Worm (Caenorhabditis elegans): ENCODE measurements around the gene srx-97.

Gene srx-97

DNA sequence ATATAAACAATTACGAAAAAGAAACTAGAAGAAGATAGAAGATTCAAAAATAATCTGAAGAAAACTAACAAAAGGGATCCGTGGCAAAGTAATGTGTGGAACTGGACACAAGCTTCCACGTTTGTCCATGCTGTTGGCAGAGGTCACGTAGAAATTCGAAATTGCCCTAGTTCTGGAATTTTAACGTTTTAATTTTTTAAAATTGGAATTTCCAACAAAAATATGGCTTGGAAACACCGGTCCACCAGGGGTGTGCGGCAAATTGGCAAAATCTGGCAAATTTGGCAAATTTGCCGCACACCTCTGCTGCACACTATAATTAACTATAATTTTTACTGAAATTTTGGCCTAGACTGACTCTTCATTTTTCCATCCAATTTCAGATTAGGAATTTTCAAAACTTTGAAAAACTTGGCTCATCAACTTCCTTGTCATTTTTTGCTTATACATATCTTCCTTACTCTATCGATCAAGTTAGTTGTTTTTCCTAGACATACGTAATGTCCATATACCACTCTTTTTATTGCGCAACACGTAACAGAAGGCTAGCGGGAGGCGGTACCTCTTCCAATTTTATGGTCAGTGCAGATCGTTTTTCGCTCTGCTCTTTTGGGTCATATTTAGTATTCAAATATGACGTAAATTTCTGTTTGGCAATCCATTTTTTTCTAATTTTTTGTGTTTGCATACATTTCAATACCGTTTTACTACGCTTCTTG, 12.3 kb upstream of the srx-97 start, which contains the start of gene F19B10.10:
Gene F19B10.10, minus strand, starts transcription at position 51 of the 719 bp plus-strand sequence.
- no peak for TF ChIP-seq unc-86 (tag; optimal IDR thresholded peaks at IDR 0.05)
- no peak for TF ChIP-seq elt-3 (tag; optimal IDR thresholded peaks at IDR 0.05)
- TF ChIP-seq nhr-77 (tag; optimal IDR thresholded peaks at IDR 0.05) = no peak
- no peak for TF ChIP-seq pax-3 (tag; optimal IDR thresholded peaks at IDR 0.05)
- no peak for TF ChIP-seq sox-4 (tag; optimal IDR thresholded peaks at IDR 0.05)
- TF ChIP-seq elt-2 (tag; optimal IDR thresholded peaks at IDR 0.05) = no peak
- TF ChIP-seq lin-39 (tag; optimal IDR thresholded peaks at IDR 0.05) = no peak
- no peak for TF ChIP-seq hlh-17 (GFP tag; optimal IDR thresholded peaks at IDR 0.05; ENCODE audit: borderline replicate concordance)
- no peak for TF ChIP-seq ets-5 (GFP tag; IDR thresholded peaks at IDR 0.05)
- no peak for TF ChIP-seq sptf-1 (tag; optimal IDR thresholded peaks at IDR 0.05)
- no peak for TF ChIP-seq nhr-90 (tag; optimal IDR thresholded peaks at IDR 0.05; ENCODE audit: poor library complexity)
- no peak for TF ChIP-seq hlh-4 (tag; optimal IDR thresholded peaks at IDR 0.05)
- no peak for TF ChIP-seq nhr-12 (tag; optimal IDR thresholded peaks at IDR 0.05)

DNA sequence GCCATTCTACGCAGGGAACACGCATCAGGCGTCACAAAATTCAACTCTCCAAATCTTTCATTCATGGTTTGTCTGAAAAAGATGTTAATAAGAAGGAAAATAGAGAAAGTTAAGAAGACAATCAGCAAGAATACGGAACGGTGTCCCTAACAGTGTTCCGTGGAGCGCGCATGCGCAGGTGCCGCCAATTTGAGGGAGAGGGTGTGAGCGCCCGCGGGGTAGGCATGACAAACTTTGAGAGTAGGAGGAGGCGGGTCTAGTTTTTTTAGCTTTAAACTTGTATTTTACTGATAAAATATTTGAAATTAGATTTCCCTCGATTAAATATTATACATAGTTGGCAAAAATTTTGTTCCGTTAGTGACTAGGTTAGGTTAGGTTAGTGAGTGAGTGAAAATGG, 11.2 kb upstream of the srx-97 start:
- no peak for TF ChIP-seq nhr-85 (tag)
- no peak for TF ChIP-seq nhr-47 (tag; optimal IDR thresholded peaks at IDR 0.05)

DNA sequence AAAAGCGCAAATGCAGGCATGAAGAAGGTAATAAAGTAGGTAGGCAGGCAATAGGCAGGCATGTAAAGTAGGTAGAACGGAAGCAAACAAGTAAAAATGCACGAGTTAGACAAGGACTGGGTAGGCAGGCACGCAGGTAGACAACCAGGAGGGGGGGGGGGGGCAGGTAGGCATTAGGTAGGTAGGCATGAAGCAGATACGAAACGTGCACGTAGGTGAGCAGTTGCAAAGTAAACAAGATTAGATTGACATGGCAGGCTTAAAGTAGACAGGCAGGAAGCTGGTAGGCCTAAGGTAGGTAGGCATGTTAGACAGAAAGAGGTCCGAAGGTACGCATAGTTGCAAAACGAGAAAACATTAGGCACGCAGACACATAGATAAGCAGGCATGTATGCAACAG, 9.8 kb upstream of the srx-97 start:
- TF ChIP-seq dsc-1 (tag; optimal IDR thresholded peaks at IDR 0.05) = no peak
- no peak for TF ChIP-seq unc-98 (GFP tag; IDR thresholded peaks at IDR 0.05)
- TF ChIP-seq xbp-1 (tag; optimal IDR thresholded peaks at IDR 0.05) = no peak
- no peak for TF ChIP-seq ets-5 (GFP tag; IDR thresholded peaks at IDR 0.05)
- TF ChIP-seq aha-1 (tag; optimal IDR thresholded peaks at IDR 0.05) = no peak
- no peak for TF ChIP-seq pax-3 (tag; optimal IDR thresholded peaks at IDR 0.05)

DNA sequence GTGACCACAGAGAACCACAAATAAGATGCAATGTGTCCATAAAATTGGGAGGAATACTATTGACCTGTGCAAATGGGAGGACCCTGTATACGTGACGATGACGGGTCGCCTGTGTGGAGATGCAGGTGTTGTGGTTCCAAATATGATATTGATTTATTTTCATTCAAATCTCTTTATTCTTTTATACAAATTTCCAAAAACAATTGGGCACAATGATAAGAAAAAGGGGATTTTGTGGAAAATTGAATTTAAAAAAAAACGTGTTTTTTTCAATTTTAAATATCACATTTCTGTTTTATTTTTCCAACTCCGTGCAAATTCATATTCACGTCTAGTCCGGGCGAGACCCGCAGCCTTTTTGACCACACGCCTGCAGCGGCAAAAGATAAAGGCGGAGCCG, 6.0 kb upstream of the srx-97 start, which contains the start of gene F19B10.2:
Gene F19B10.2, plus strand, starts transcription at position 301 of the 400 bp plus-strand sequence.
- TF ChIP-seq unc-30 (tag; optimal IDR thresholded peaks at IDR 0.05) (no peak), snpc-4 (tag; optimal IDR thresholded peaks at IDR 0.05) (no peak), efl-3 (GFP tag; optimal IDR thresholded peaks at IDR 0.05) (no peak), jun-1 (tag; optimal IDR thresholded peaks at IDR 0.05) (no peak), nhr-84 (tag; optimal IDR thresholded peaks at IDR 0.05) (no peak), C34B4.2 (tag; optimal IDR thresholded peaks at IDR 0.05) (no peak), mdl-1 (tag; optimal IDR thresholded peaks at IDR 0.05) (no peak)

DNA sequence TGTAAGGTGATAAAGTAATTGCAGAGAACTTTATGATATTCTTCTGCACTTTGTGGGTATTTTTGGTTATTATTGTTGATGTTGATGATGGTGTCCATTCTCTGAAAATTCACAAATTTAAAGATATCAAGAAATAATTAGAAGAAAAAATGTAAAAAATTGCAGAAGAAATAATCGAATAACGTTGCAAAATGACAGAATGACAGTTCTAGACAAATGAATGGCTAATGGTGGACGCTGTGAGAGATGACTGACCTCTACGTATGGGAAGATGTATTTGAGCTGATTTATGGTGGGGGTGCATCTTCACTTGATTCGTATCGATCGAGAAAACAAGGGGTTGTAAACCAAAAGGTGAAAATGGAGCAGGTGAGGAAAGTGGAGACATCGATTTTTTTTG, 4.3 kb upstream of the srx-97 start, which contains the start of gene sea-1:
Gene sea-1, minus strand, starts transcription at position 101 of the 400 bp plus-strand sequence.
- no peak for TF ChIP-seq aha-1 (tag; optimal IDR thresholded peaks at IDR 0.05)
- TF ChIP-seq pqm-1 (tag; optimal IDR thresholded peaks at IDR 0.05) = no peak
- TF ChIP-seq ceh-88 (GFP tag; IDR thresholded peaks at IDR 0.05) = no peak
- no peak for TF ChIP-seq C16A3.4 (tag; optimal IDR thresholded peaks at IDR 0.05)
- no peak for TF ChIP-seq dsc-1 (tag; optimal IDR thresholded peaks at IDR 0.05)
- no peak for TF ChIP-seq unc-30 (tag; optimal IDR thresholded peaks at IDR 0.05)

DNA sequence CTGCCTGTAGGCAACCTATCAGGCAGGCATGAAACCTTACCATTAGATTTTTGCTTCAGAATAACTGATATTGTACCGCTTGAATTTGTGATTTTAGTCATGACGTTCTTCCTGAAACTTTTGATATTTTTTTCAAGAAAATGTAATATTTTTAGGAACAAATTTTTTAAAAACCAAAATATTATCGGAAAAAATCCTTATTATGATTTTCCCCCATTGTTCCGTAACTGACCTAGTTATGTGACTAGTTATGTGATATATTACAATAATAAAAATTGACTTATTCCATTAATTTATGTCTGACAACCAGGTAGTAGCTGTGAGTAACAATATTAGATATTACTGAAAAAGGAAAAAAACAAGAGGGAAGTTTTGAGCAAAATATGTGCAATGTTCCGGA, 1.7 kb upstream of the srx-97 start, which contains the start of gene srx-98:
Gene srx-98, minus strand, starts transcription at position 101 of the 400 bp plus-strand sequence.
- TF ChIP-seq ces-1 (GFP tag; optimal IDR thresholded peaks at IDR 0.05) = no peak
- no peak for TF ChIP-seq ets-5 (GFP tag; IDR thresholded peaks at IDR 0.05)
- no peak for TF ChIP-seq snu-23 (GFP tag; optimal IDR thresholded peaks at IDR 0.05)
- TF ChIP-seq mab-9 (GFP tag; IDR thresholded peaks at IDR 0.05) = no peak
- TF ChIP-seq nhr-85 (tag) = no peak
- no peak for TF ChIP-seq dpl-1 (GFP tag; optimal IDR thresholded peaks at IDR 0.05)
